Worm (Caenorhabditis elegans) whole organism, L3 larva: ENCODE data around the gene nspc-19.

Source experiments
- R02D3.7 ChIP-seq: fragments of 150-350 bp; optimal IDR thresholded peaks from 2 replicates; lab custom pipeline; 2014; ENCODE audit warnings: missing biosample characterization, missing genetic modification characterization
- ZK546.5 ChIP-seq: sonication (generic microtip); optimal IDR thresholded peaks from 2 replicates; lab custom pipeline; 2017; ENCODE audit warnings: missing biosample characterization, missing genetic modification characterization
- aly-2 ChIP-seq: fragments of 150-350 bp; optimal IDR thresholded peaks from 2 replicates; lab custom pipeline; 2014; ENCODE audit warnings: missing biosample characterization, missing genetic modification characterization
- ama-1 ChIP-seq: fragments of 150-350 bp; optimal IDR thresholded peaks from 2 replicates; lab custom pipeline; 2018
- ceh-16 ChIP-seq: sonication (generic microtip); optimal IDR thresholded peaks from 2 replicates; lab custom pipeline; 2017; ENCODE audit warnings: missing biosample characterization, missing genetic modification characterization
- ceh-28 ChIP-seq: fragments of 150-350 bp; optimal IDR thresholded peaks from 2 replicates; lab custom pipeline; 2014; ENCODE audit warnings: missing biosample characterization, missing genetic modification reagents, missing genetic modification characterization
- ceh-9 ChIP-seq: sonication (generic microtip); optimal IDR thresholded peaks from 2 replicates; lab custom pipeline; 2018; ENCODE audit warnings: missing biosample characterization, missing genetic modification characterization
- daf-12 ChIP-seq: fragments of 150-350 bp; optimal IDR thresholded peaks from 2 replicates; lab custom pipeline; 2014; ENCODE audit warnings: missing biosample characterization, missing genetic modification reagents, missing genetic modification characterization
- egl-5 ChIP-seq: fragments of 150-350 bp; optimal IDR thresholded peaks from 2 replicates; lab custom pipeline; 2017; ENCODE audit warnings: missing biosample characterization, missing genetic modification reagents, missing genetic modification characterization, inconsistent platforms
- elt-1 ChIP-seq: fragments of 150-350 bp; optimal IDR thresholded peaks from 2 replicates; lab custom pipeline; 2014; ENCODE audit warnings: missing biosample characterization, missing genetic modification characterization
- elt-2 ChIP-seq: sonication (generic microtip); optimal IDR thresholded peaks from 2 replicates; lab custom pipeline; 2016; ENCODE audit warnings: missing genetic modification reagents, mild to moderate bottlenecking, missing genetic modification characterization, missing compliant biosample characterization
- elt-3 ChIP-seq, 3 experiments: fragments of 150-350 bp in 1 of 3; sonication (generic microtip) in 2 of 3; optimal IDR thresholded peaks; 2 replicates in 2 of 3; 4 replicates in 1 of 3; lab custom pipeline; 2014 to 2017; ENCODE audit warnings: missing biosample characterization in 3 of 3, missing genetic modification characterization in 3 of 3
- eor-1 ChIP-seq, 2 experiments: fragments of 150-350 bp; optimal IDR thresholded peaks; 2 replicates each; lab custom pipeline; 2014 to 2018; ENCODE audit warnings: missing biosample characterization in 2 of 2, missing genetic modification characterization in 2 of 2
- fkh-10 ChIP-seq: sonication (generic microtip); optimal IDR thresholded peaks from 2 replicates; lab custom pipeline; 2017; ENCODE audit warnings: missing biosample characterization, missing genetic modification reagents, missing genetic modification characterization
- fkh-2 ChIP-seq: fragments of 150-350 bp; optimal IDR thresholded peaks from 2 replicates; lab custom pipeline; 2014; ENCODE audit warnings: missing biosample characterization, missing genetic modification reagents, missing genetic modification characterization
- fos-1 ChIP-seq: fragments of 150-350 bp; optimal IDR thresholded peaks from 2 replicates; lab custom pipeline; 2014; ENCODE audit warnings: missing biosample characterization, missing genetic modification characterization
- hmg-11 ChIP-seq: sonication (generic microtip); optimal IDR thresholded peaks from 2 replicates; lab custom pipeline; 2016; ENCODE audit warnings: missing genetic modification characterization, missing compliant biosample characterization
- jun-1 ChIP-seq: fragments of 150-350 bp; optimal IDR thresholded peaks from 2 replicates; lab custom pipeline; 2014; ENCODE audit warnings: missing biosample characterization, missing genetic modification reagents, missing genetic modification characterization
- lin-15B ChIP-seq: fragments of 150-350 bp; optimal IDR thresholded peaks from 2 replicates; lab custom pipeline; 2014; ENCODE audit warnings: missing biosample characterization, missing genetic modification characterization
- lin-39 ChIP-seq: fragments of 150-350 bp; optimal IDR thresholded peaks from 2 replicates; lab custom pipeline; 2018; ENCODE audit warnings: missing biosample characterization, missing genetic modification reagents, missing genetic modification characterization
- lsy-12 ChIP-seq: sonication (generic microtip); optimal IDR thresholded peaks from 2 replicates; lab custom pipeline; 2016; ENCODE audit warnings: mild to moderate bottlenecking, missing genetic modification characterization, missing compliant biosample characterization
- mdl-1 ChIP-seq: fragments of 150-350 bp; optimal IDR thresholded peaks from 2 replicates; lab custom pipeline; 2014; ENCODE audit warnings: missing biosample characterization, missing genetic modification characterization
- mml-1 ChIP-seq: fragments of 150-350 bp; sonication (generic microtip); optimal IDR thresholded peaks from 3 replicates; lab custom pipeline; 2014; ENCODE audit warnings: missing biosample characterization, missing genetic modification characterization
- nfya-1 ChIP-seq: sonication (generic microtip); optimal IDR thresholded peaks from 2 replicates; lab custom pipeline; 2017; ENCODE audit warnings: missing genetic modification characterization, mild to moderate bottlenecking, missing compliant biosample characterization, antibody characterized with exemption, moderate library complexity; ENCODE audit not compliant: insufficient read depth
- nhr-11 ChIP-seq: fragments of 150-350 bp; optimal IDR thresholded peaks from 2 replicates; lab custom pipeline; 2014; ENCODE audit warnings: missing biosample characterization, missing genetic modification characterization
- nhr-12 ChIP-seq: fragments of 150-350 bp; optimal IDR thresholded peaks from 2 replicates; lab custom pipeline; 2014; ENCODE audit warnings: missing biosample characterization, missing genetic modification characterization
- nhr-23 ChIP-seq: fragments of 150-350 bp; optimal IDR thresholded peaks from 2 replicates; lab custom pipeline; 2014; ENCODE audit warnings: missing biosample characterization, missing genetic modification reagents, missing genetic modification characterization
- nhr-237 ChIP-seq: fragments of 150-350 bp; optimal IDR thresholded peaks from 2 replicates; lab custom pipeline; 2014; ENCODE audit warnings: missing biosample characterization, missing genetic modification characterization
- nhr-25 ChIP-seq: sonication (generic microtip); optimal IDR thresholded peaks from 2 replicates; lab custom pipeline; 2017; ENCODE audit warnings: missing biosample characterization, missing genetic modification characterization
- nhr-43 ChIP-seq: sonication (generic microtip); optimal IDR thresholded peaks from 2 replicates; lab custom pipeline; 2016; ENCODE audit warnings: mild to moderate bottlenecking, missing genetic modification characterization, missing compliant biosample characterization; ENCODE audit not compliant: poor library complexity, severe bottlenecking
- nhr-67 ChIP-seq: fragments of 150-350 bp; optimal IDR thresholded peaks from 2 replicates; lab custom pipeline; 2014; ENCODE audit warnings: missing biosample characterization, missing genetic modification characterization
- nhr-76 ChIP-seq: fragments of 150-350 bp; sonication (generic microtip); optimal IDR thresholded peaks from 5 replicates; lab custom pipeline; 2014; ENCODE audit warnings: missing biosample characterization, missing genetic modification characterization
- nhr-77 ChIP-seq: fragments of 150-350 bp; optimal IDR thresholded peaks from 2 replicates; lab custom pipeline; 2014; ENCODE audit warnings: missing biosample characterization, missing genetic modification characterization
- pha-4 ChIP-seq: fragments of 150-350 bp; optimal IDR thresholded peaks from 2 replicates; lab custom pipeline; 2014; ENCODE audit warnings: missing biosample characterization, missing genetic modification reagents, missing genetic modification characterization
- pqm-1 ChIP-seq: fragments of 150-350 bp; optimal IDR thresholded peaks from 2 replicates; lab custom pipeline; 2017; ENCODE audit warnings: missing biosample characterization, missing genetic modification characterization, inconsistent platforms
- sea-2 ChIP-seq: fragments of 150-350 bp; sonication (generic microtip); optimal IDR thresholded peaks from 4 replicates; lab custom pipeline; 2014; ENCODE audit warnings: missing biosample characterization, missing genetic modification reagents, missing genetic modification characterization
- skn-1 ChIP-seq: fragments of 150-350 bp; optimal IDR thresholded peaks from 2 replicates; lab custom pipeline; 2014; ENCODE audit warnings: missing biosample characterization, missing genetic modification characterization
- snpc-4 ChIP-seq: fragments of 150-350 bp; optimal IDR thresholded peaks from 2 replicates; lab custom pipeline; 2014; ENCODE audit warnings: missing biosample characterization, missing genetic modification characterization
- tbx-2 ChIP-seq: sonication (generic microtip); optimal IDR thresholded peaks from 2 replicates; lab custom pipeline; 2016; ENCODE audit warnings: mild to moderate bottlenecking, missing genetic modification characterization, missing compliant biosample characterization
- unc-39 ChIP-seq: sonication (generic microtip); optimal IDR thresholded peaks from 4 replicates; lab custom pipeline; 2017; ENCODE audit warnings: missing biosample characterization, missing genetic modification characterization
- unc-62 ChIP-seq: fragments of 150-350 bp; sonication (generic microtip); optimal IDR thresholded peaks from 4 replicates; lab custom pipeline; 2014; ENCODE audit warnings: missing biosample characterization, missing genetic modification reagents, missing genetic modification characterization
- zag-1 ChIP-seq: fragments of 150-350 bp; optimal IDR thresholded peaks from 2 replicates; lab custom pipeline; 2014; ENCODE audit warnings: missing biosample characterization, missing genetic modification characterization
- ztf-11 ChIP-seq: fragments of 150-350 bp; optimal IDR thresholded peaks from 2 replicates; lab custom pipeline; 2014; ENCODE audit warnings: missing biosample characterization, missing genetic modification characterization
- ztf-4 ChIP-seq: fragments of 150-350 bp; optimal IDR thresholded peaks from 2 replicates; lab custom pipeline; 2014; ENCODE audit warnings: missing biosample characterization, missing genetic modification characterization

nspc-19 gene

DNA sequence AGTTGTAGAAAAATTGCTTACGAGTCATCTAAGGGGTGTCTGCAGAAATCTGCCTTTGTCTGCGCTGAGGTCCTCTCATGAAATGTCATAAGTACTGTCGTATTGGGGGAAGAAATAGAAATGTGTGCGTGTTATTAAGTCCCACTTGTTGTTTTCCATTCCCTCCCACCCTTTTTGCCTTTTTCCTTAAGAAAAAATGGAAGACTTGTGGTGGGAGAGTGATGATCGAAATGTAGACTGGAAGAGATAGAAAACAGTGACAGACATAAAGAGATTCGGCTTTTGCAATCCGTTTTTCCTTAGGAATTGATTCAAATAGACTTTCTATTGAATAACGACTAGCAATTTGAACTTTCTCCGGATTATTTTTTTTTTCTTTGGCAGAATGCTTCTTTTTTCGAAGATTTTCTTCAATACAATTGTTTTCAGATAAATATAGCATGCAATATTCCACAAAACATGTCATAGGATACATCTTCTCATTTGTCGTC is 21.3 kb downstream of the nspc-19 start, which contains the start of gene ram-5:
TSS of gene ram-5 (plus strand) at position 441 of the 491 bp plus-strand sequence.
- TF ChIP-seq elt-3 (tag; optimal IDR thresholded peaks at IDR 0.05; lab: Kevin White, UChicago) (no peak), fos-1 (no peak), nhr-25 (tag; lab: Kevin White, UChicago) (no peak), ceh-28 (tag; lab: Kevin White, UChicago) (no peak), ceh-16 (tag; lab: Kevin White, UChicago) (no peak), mml-1 (no peak), lin-15B (tag; lab: Kevin White, UChicago) (no peak), daf-12 (tag; lab: Kevin White, UChicago) (no peak), mdl-1 (tag; lab: Kevin White, UChicago) (no peak), nhr-237 (no peak), eor-1 (tag; optimal IDR thresholded peaks at IDR 0.05; lab: Kevin White, UChicago) (no peak), nhr-77 (tag; lab: Kevin White, UChicago) (no peak), fkh-2 (tag; lab: Kevin White, UChicago) (no peak), ama-1 (lab: Kevin White, UChicago) (no peak), pqm-1 (tag; lab: Kevin White, UChicago) (no peak), skn-1 (tag; lab: Kevin White, UChicago) (no peak)

DNA sequence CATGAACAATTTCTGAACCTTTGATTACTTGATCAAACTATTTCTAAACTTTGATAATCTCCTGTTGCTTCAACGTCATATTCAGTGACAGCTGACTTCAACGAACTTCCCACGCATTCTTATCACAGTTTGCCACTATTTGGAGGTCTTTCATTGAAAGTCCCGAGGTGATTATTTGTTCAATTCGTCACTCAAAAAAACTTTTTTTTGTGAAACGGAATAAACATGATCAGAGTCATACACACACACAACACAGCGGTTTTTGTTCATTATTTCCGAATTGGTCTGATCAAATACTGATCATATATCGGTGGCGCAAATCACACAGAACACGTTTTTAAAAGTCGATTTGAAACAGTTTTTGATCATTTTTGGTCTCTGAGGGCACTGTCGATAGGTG is 27.9 kb downstream of the nspc-19 start:
- no peak for TF ChIP-seq ceh-9
- no peak for TF ChIP-seq ZK546.5 (tag; lab: Kevin White, UChicago)
- no peak for TF ChIP-seq ceh-28 (tag; lab: Kevin White, UChicago)
- no peak for TF ChIP-seq nhr-67
- no peak for TF ChIP-seq lin-39 (tag; lab: Kevin White, UChicago)
- no peak for TF ChIP-seq fos-1
- TF ChIP-seq lin-15B (tag; lab: Kevin White, UChicago): no peak
- no peak for TF ChIP-seq ztf-11
- no peak for TF ChIP-seq nhr-11 (tag; lab: Kevin White, UChicago)
- no peak for TF ChIP-seq tbx-2
- TF ChIP-seq daf-12 (tag; lab: Kevin White, UChicago): no peak
- TF ChIP-seq ceh-16 (tag; lab: Kevin White, UChicago): no peak
- TF ChIP-seq, all 47 proteins: peak for 0

DNA sequence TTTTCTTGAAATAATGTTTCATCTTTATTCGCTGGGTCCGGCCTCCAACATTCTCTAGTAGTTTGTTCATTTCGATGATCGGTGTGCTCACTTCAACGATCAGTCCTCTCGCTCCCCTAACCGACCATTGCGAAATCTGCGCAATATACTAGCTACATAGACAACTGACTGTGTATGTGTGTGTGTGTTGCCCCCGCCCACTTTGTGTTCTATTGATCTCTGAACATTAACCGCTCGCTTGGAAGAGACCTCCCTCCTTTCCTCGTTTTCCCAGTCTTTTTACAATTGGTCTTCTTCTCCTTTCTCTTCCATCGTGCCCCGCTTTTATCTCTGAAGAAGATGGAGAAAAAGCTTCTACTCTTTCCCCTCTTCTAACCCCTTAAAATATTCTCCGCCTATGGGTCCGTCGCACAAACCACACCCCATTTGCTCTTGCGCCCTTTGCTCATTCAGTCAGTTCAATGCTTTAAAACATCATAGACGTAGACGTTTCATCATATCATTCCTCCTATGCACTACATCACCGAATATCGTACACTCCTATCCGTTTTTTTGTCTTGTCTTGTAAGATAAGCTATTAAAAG is 28.9 kb downstream of the nspc-19 start:
- TF ChIP-seq skn-1 (tag; lab: Kevin White, UChicago): no peak
- peak; percentile 5 for TF ChIP-seq zag-1 (tag; lab: Kevin White, UChicago)
- TF ChIP-seq aly-2: no peak
- TF ChIP-seq jun-1 (tag; lab: Kevin White, UChicago): no peak
- peak; percentile 38 for TF ChIP-seq nhr-43 (tag; lab: Kevin White, UChicago)
- TF ChIP-seq hmg-11: peak; percentile 12
- no peak for TF ChIP-seq elt-1 (tag; lab: Kevin White, UChicago)
- TF ChIP-seq elt-3 (tag; optimal IDR thresholded peaks at IDR 0.05; lab: Kevin White, UChicago): no peak
- TF ChIP-seq fkh-2 (tag; lab: Kevin White, UChicago): peak; percentile 65
- no peak for TF ChIP-seq eor-1 (tag; optimal IDR thresholded peaks at IDR 0.05; lab: Kevin White, UChicago)
- TF ChIP-seq unc-39 (tag; lab: Kevin White, UChicago): no peak
- TF ChIP-seq mml-1: no peak
- peak; percentile 47 for TF ChIP-seq tbx-2
- no peak for TF ChIP-seq nhr-11 (tag; lab: Kevin White, UChicago)
- TF ChIP-seq snpc-4: no peak
- TF ChIP-seq egl-5 (tag; lab: Kevin White, UChicago): no peak
- TF ChIP-seq pha-4: peak; percentile 60
- TF ChIP-seq daf-12 (tag; lab: Kevin White, UChicago): no peak
- TF ChIP-seq ztf-11: no peak
- no peak for TF ChIP-seq nhr-76 (tag; lab: Kevin White, UChicago)
- TF ChIP-seq fos-1: no peak
- TF ChIP-seq ztf-4 (tag; lab: Kevin White, UChicago): no peak
- TF ChIP-seq nhr-237: no peak
- peak; percentile 75 for TF ChIP-seq nfya-1 (tag; lab: Kevin White, UChicago)
- TF ChIP-seq elt-2 (tag; lab: Kevin White, UChicago): no peak
- TF ChIP-seq nhr-77 (tag; lab: Kevin White, UChicago): no peak
- no peak for TF ChIP-seq ZK546.5 (tag; lab: Kevin White, UChicago)
- no peak for TF ChIP-seq pqm-1 (tag; lab: Kevin White, UChicago)
- TF ChIP-seq ceh-9: no peak
- TF ChIP-seq ceh-28 (tag; lab: Kevin White, UChicago): peak; percentile 8
- TF ChIP-seq R02D3.7 (tag; lab: Kevin White, UChicago): no peak
- no peak for TF ChIP-seq unc-62 (GFP tag; lab: Kevin White, UChicago)
- TF ChIP-seq mdl-1 (tag; lab: Kevin White, UChicago): peak; percentile 10
- TF ChIP-seq nhr-23 (tag; lab: Kevin White, UChicago): peak; percentile 10
- TF ChIP-seq ama-1 (lab: Kevin White, UChicago): no peak
- TF ChIP-seq lsy-12: peak; percentile 13
- no peak for TF ChIP-seq lin-15B (tag; lab: Kevin White, UChicago)
- no peak for TF ChIP-seq nhr-67
- TF ChIP-seq lin-39 (tag; lab: Kevin White, UChicago): peak; percentile 80
- no peak for TF ChIP-seq ceh-16 (tag; lab: Kevin White, UChicago)
- no peak for TF ChIP-seq nhr-25 (tag; lab: Kevin White, UChicago)
- TF ChIP-seq nhr-12 (tag; lab: Kevin White, UChicago): no peak
- peak; percentile 48 for TF ChIP-seq sea-2
- TF ChIP-seq fkh-10 (GFP tag; lab: Kevin White, UChicago): peak; percentile 20
